Worm (Caenorhabditis elegans): ENCODE measurements around the gene str-52.

ce11 chrV:2159331-2159730 lies 13.4 kb upstream of the str-52 start, which contains the start of gene C45H4.14:
- TF ChIP-seq W03F9.2 (tag; optimal IDR thresholded peaks at IDR 0.05), result no peak
- TF ChIP-seq him-1 (tag; optimal IDR thresholded peaks at IDR 0.05), result no peak

Measured in whole organism, L4/young adult.